Worm (Caenorhabditis elegans): ENCODE results near the gene R03H10.2.
A peak's percentile ranks its signal among the peaks of the same experiment; 100 is the strongest.
"Not testable (repeated sequence)": the region's sequence is repeated elsewhere in the genome, so short reads cannot be mapped to it uniquely, and the experiment has no call there.

R03H10.2 gene

DNA sequence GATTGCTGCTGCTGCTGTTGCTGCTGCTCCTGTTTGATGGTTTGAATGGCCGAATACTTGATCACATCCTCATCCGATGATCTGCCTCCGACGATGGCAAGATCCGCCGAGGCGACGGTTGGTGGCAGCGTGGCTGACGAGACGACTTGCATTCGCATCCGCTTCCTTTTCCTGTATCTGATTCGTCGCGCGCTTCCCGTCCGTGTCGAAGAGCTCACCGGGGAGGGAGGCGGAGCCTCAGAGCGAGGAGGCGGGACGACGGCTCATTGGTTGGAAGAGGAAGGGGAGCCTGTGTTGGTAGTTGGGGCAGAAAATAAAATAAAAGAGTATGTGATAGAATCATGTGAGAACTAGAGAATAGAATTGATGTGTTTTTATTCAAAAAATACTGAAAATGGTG is 20.9 kb upstream of the R03H10.2 start:
- TF ChIP-seq ceh-13 (GFP tag; optimal IDR thresholded peaks at IDR 0.05) (no peak), pes-1 (GFP tag; IDR thresholded peaks at IDR 0.05) (no peak), sea-1 (GFP tag; conservative IDR thresholded peaks at IDR 0.05) (no peak), F13C5.2 (tag; optimal IDR thresholded peaks at IDR 0.05) (no peak), ceh-36 (tag; optimal IDR thresholded peaks at IDR 0.05) (no peak), B0310.2 (tag; optimal IDR thresholded peaks at IDR 0.05) (no peak), flt-1 (GFP tag; IDR thresholded peaks at IDR 0.05) (no peak), aly-1 (tag; optimal IDR thresholded peaks at IDR 0.05) (no peak), hmbx-1 (tag; optimal IDR thresholded peaks at IDR 0.05) (no peak), tbx-11 (GFP tag; IDR thresholded peaks at IDR 0.05) (no peak), ama-1 (optimal IDR thresholded peaks at IDR 0.05) (no peak), hnd-1 (tag; optimal IDR thresholded peaks at IDR 0.05) (no peak), hmg-4 (GFP tag; optimal IDR thresholded peaks at IDR 0.05) (no peak), ets-7 (tag; optimal IDR thresholded peaks at IDR 0.05) (no peak), tbx-37 (GFP tag; conservative IDR thresholded peaks at IDR 0.05) (no peak)

DNA sequence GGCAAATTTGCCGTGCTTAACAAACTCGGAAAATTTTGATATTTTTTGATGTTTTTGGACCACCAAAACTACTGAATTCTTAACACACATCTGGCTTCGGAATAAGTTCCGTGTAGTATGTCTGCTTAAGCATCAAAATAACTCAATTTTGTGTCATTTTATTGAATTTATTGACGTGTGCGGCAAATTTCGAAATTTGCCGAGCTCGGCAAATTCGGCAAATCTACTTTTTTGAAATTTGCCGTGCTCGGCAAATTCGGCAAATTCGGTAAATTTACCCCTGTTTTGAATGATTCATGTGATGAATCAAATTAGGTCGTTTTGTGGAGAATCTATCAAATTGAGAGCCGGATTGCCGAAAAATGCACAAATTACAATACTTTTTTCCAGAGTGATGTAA is 20.3 kb upstream of the R03H10.2 start, which contains the start of gene ast-1:
TSS of gene ast-1 (minus strand) at position 101 of the 400 bp plus-strand sequence.
- not testable (repeated sequence) for TF ChIP-seq tbx-11 (GFP tag; IDR thresholded peaks at IDR 0.05); ceh-36 (tag; optimal IDR thresholded peaks at IDR 0.05); tbx-37 (GFP tag; conservative IDR thresholded peaks at IDR 0.05)

DNA sequence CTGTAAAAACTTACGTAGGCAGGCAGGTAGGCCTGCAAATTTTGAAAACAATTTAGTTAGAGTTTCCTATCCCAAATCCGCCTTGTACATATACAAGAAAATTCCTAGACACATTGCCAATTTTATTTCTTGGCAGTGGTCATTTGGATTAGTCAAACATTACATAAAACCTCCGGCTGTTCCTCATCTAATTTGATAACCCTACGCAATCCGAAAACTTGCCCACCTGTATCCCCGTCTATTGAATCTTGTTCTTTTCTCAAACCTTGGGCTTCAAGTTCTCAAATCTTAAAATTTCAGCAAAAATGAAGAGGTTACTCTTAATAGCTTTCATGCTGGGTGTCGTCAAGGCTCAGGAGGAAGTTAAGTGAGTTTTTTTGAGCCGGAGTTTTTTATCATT is 9.5 kb upstream of the R03H10.2 start, which contains the start of gene F56D3.1:
TSS of gene F56D3.1 (plus strand) at position 301 of the 400 bp plus-strand sequence.
- no peak for TF ChIP-seq sea-1 (GFP tag; conservative IDR thresholded peaks at IDR 0.05)
- no peak for TF ChIP-seq hmbx-1 (tag; optimal IDR thresholded peaks at IDR 0.05)
- TF ChIP-seq ama-1 (optimal IDR thresholded peaks at IDR 0.05) = no peak
- TF ChIP-seq flt-1 (GFP tag; IDR thresholded peaks at IDR 0.05) = no peak
- no peak for TF ChIP-seq ceh-36 (tag; optimal IDR thresholded peaks at IDR 0.05)
- TF ChIP-seq pes-1 (GFP tag; IDR thresholded peaks at IDR 0.05) = no peak
- no peak for TF ChIP-seq ceh-13 (GFP tag; optimal IDR thresholded peaks at IDR 0.05)
- TF ChIP-seq tbx-11 (GFP tag; IDR thresholded peaks at IDR 0.05) = no peak
- no peak for TF ChIP-seq aly-1 (tag; optimal IDR thresholded peaks at IDR 0.05)
- TF ChIP-seq B0310.2 (tag; optimal IDR thresholded peaks at IDR 0.05) = no peak
- no peak for TF ChIP-seq tbx-37 (GFP tag; conservative IDR thresholded peaks at IDR 0.05)
- no peak for TF ChIP-seq tra-4 (tag; optimal IDR thresholded peaks at IDR 0.05)
- no peak for TF ChIP-seq F13C5.2 (tag; optimal IDR thresholded peaks at IDR 0.05)

DNA sequence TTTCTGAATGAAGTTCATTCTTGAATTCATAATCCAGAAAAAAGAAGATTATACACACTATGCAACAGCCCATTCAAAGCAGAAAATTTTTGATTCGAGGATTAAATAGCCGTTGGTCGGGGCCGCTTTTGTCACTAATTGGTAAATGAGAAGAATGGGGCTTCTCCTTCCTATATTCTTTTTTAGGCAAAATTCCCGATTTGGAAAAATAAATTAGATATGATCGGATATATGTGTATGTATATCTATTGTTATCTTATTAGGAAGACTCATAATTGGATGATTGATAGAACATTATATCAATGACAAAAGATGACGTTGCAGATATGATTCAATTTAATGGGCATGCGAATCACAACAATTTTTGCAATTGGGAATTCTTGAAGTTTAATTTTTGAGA is 5.4 kb upstream of the R03H10.2 start:
- TF ChIP-seq tra-4 (tag; optimal IDR thresholded peaks at IDR 0.05) (no peak), ceh-36 (tag; optimal IDR thresholded peaks at IDR 0.05) (no peak), flt-1 (GFP tag; IDR thresholded peaks at IDR 0.05) (no peak), ama-1 (optimal IDR thresholded peaks at IDR 0.05) (no peak), aly-1 (tag; optimal IDR thresholded peaks at IDR 0.05) (no peak), ets-7 (tag; optimal IDR thresholded peaks at IDR 0.05) (no peak), hmg-4 (GFP tag; optimal IDR thresholded peaks at IDR 0.05) (no peak), sea-1 (GFP tag; conservative IDR thresholded peaks at IDR 0.05) (no peak), tbx-37 (GFP tag; conservative IDR thresholded peaks at IDR 0.05) (no peak), tbx-11 (GFP tag; IDR thresholded peaks at IDR 0.05) (no peak), scrt-1 (GFP tag; IDR thresholded peaks at IDR 0.05) (no peak), ceh-13 (GFP tag; optimal IDR thresholded peaks at IDR 0.05) (no peak), F13C5.2 (tag; optimal IDR thresholded peaks at IDR 0.05) (no peak), pes-1 (GFP tag; IDR thresholded peaks at IDR 0.05) (no peak), hnd-1 (tag; optimal IDR thresholded peaks at IDR 0.05) (no peak), hmbx-1 (tag; optimal IDR thresholded peaks at IDR 0.05) (no peak), B0310.2 (tag; optimal IDR thresholded peaks at IDR 0.05) (no peak)

DNA sequence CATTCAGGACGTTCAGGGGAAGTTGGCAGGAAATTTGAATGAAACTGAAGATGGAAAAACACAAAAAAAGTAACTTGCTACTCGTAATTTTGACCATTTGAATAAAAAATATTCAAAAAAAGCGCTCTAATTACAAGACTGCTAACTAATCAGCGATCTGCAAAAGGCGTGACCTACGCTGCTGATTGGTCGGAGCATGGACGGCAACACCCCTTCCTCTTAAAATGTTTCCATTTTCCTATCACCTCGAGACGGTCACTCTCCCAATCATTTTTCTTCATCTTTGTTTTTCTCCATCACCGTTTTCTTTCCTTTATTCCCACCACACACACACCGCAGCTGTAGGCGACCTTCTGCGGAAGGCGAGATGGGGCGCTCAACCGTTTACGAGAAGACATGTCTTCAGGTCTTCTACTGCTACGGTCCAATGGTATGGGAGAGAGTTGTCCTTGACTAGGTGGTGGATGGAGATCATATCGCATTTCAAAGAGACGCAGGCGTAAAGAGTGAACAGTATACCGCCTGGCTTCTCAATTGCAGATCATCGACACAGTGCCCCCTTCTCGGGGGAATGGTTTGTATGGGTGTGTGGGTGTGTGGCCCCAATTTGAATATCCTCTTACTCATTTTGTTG is 4.0 kb upstream of the R03H10.2 start:
- TF ChIP-seq hmg-4 (GFP tag; optimal IDR thresholded peaks at IDR 0.05) (peak; percentile 4), sea-1 (GFP tag; conservative IDR thresholded peaks at IDR 0.05) (no peak)

DNA sequence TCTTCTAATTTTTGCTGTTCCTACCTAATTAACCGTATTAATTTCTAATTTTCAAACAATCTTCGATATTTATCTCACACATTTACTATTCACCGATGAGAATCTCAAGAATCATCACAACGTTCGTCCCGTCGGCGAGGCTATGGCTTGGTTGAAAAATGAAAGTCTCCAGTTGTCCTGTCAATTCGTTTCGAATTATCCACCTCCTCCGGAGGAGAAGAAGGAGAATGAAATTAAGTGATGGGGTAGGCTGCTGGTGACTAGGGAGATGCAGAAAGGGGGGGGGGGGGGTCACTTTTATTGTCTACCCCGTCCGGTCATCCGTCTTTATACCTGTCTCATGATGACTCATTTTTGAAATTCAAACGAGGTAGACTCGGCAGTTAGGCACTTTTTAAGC is 2.7 kb upstream of the R03H10.2 start:
- TF ChIP-seq hmg-4 (GFP tag; optimal IDR thresholded peaks at IDR 0.05) = no peak
- TF ChIP-seq tbx-11 (GFP tag; IDR thresholded peaks at IDR 0.05) = no peak
- no peak for TF ChIP-seq hnd-1 (tag; optimal IDR thresholded peaks at IDR 0.05)
- TF ChIP-seq hmbx-1 (tag; optimal IDR thresholded peaks at IDR 0.05) = no peak
- no peak for TF ChIP-seq ama-1 (optimal IDR thresholded peaks at IDR 0.05)
- no peak for TF ChIP-seq sea-1 (GFP tag; conservative IDR thresholded peaks at IDR 0.05)
- no peak for TF ChIP-seq tbx-37 (GFP tag; conservative IDR thresholded peaks at IDR 0.05)
- no peak for TF ChIP-seq ceh-13 (GFP tag; optimal IDR thresholded peaks at IDR 0.05)
- TF ChIP-seq ceh-36 (tag; optimal IDR thresholded peaks at IDR 0.05) = no peak
- no peak for TF ChIP-seq pes-1 (GFP tag; IDR thresholded peaks at IDR 0.05)
- TF ChIP-seq B0310.2 (tag; optimal IDR thresholded peaks at IDR 0.05) = no peak
- TF ChIP-seq ets-7 (tag; optimal IDR thresholded peaks at IDR 0.05) = no peak
- no peak for TF ChIP-seq flt-1 (GFP tag; IDR thresholded peaks at IDR 0.05)
- TF ChIP-seq aly-1 (tag; optimal IDR thresholded peaks at IDR 0.05) = no peak

DNA sequence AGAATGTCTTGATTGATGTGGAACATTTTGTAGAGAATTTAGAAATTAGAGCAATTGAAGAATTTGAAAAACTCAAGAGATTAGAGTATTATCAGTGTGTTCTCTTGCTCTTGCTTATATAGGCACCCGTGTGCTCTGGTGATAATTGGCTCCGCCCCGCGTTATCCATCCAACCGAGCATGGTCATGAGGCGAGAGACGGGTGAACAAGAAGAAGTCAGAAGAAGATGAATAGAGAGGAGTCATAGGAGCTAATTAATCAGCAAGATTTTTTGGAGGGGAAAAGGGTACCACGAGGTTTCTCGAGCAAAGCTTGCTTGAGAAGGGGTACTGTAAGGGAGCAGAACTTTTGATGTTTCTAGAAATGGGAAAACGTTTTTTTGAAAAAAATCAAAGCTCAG is 2.2 kb downstream of the R03H10.2 start:
- TF ChIP-seq pes-1 (GFP tag; IDR thresholded peaks at IDR 0.05) = no peak
- TF ChIP-seq sea-1 (GFP tag; conservative IDR thresholded peaks at IDR 0.05) = no peak
- TF ChIP-seq tbx-37 (GFP tag; conservative IDR thresholded peaks at IDR 0.05) = no peak
- no peak for TF ChIP-seq scrt-1 (GFP tag; IDR thresholded peaks at IDR 0.05)
- no peak for TF ChIP-seq ets-7 (tag; optimal IDR thresholded peaks at IDR 0.05)
- no peak for TF ChIP-seq hnd-1 (tag; optimal IDR thresholded peaks at IDR 0.05)
- no peak for TF ChIP-seq aly-1 (tag; optimal IDR thresholded peaks at IDR 0.05)
- no peak for TF ChIP-seq B0310.2 (tag; optimal IDR thresholded peaks at IDR 0.05)
- TF ChIP-seq tra-4 (tag; optimal IDR thresholded peaks at IDR 0.05) = no peak
- TF ChIP-seq hmg-4 (GFP tag; optimal IDR thresholded peaks at IDR 0.05) = no peak
- TF ChIP-seq ceh-36 (tag; optimal IDR thresholded peaks at IDR 0.05) = no peak
- no peak for TF ChIP-seq hmbx-1 (tag; optimal IDR thresholded peaks at IDR 0.05)
